Fruit fly (Drosophila melanogaster): ENCODE measurements around the gene CG33090.

CG33090 gene

dm6 chr2L:14333965-14334364 is at the start of gene CG33090:
CG33090 (plus strand) TSS chr2L:14334158.
- no peak for TF ChIP-seq Dll (optimal IDR thresholded peaks at IDR 0.05)
- TF ChIP-seq usp (GFP tag; optimal IDR thresholded peaks at IDR 0.05): no peak
- TF ChIP-seq EcR (GFP tag; optimal IDR thresholded peaks at IDR 0.05): no peak
- no peak for TF ChIP-seq CG8478 (optimal IDR thresholded peaks at IDR 0.05)
- TF ChIP-seq psq (optimal IDR thresholded peaks at IDR 0.05): no peak
- no peak for TF ChIP-seq pan (optimal IDR thresholded peaks at IDR 0.05)

DNA sequence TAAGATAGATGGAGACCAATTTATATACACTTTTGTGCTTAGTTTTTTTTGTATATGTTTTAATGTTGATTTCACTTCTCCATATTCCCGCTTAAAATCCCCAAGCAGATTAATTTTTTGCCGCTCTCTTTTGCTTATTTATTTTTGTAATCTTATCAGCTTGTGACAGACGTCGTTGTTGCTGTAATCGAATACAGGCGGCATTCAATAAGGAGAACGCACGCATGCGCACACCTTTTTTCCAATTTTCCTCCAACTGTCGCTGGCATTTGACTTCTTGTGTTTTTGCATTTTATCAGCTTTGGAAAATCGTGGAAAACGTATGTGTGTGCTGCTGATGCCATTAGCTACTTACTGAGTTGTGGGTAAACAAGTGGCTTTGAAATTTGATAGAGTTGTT is 49.3 kb upstream of the CG33090 start:
- no peak for TF ChIP-seq psq (optimal IDR thresholded peaks at IDR 0.05)
- no peak for TF ChIP-seq usp (GFP tag; optimal IDR thresholded peaks at IDR 0.05)

- TF ChIP-seq Dll (optimal IDR thresholded peaks at IDR 0.05) (no peak), psq (optimal IDR thresholded peaks at IDR 0.05) (no peak), CG8478 (optimal IDR thresholded peaks at IDR 0.05) (no peak), EcR (GFP tag; optimal IDR thresholded peaks at IDR 0.05) (no peak), usp (GFP tag; optimal IDR thresholded peaks at IDR 0.05) (no peak), pan (optimal IDR thresholded peaks at IDR 0.05) (no peak)
Observed at dm6 chr2L:14287907-14288306, 46.1 kb upstream of the CG33090 start.

dm6 chr2L:14292721-14293120 is 41.2 kb upstream of the CG33090 start:
- no peak for TF ChIP-seq usp (GFP tag; optimal IDR thresholded peaks at IDR 0.05)

DNA sequence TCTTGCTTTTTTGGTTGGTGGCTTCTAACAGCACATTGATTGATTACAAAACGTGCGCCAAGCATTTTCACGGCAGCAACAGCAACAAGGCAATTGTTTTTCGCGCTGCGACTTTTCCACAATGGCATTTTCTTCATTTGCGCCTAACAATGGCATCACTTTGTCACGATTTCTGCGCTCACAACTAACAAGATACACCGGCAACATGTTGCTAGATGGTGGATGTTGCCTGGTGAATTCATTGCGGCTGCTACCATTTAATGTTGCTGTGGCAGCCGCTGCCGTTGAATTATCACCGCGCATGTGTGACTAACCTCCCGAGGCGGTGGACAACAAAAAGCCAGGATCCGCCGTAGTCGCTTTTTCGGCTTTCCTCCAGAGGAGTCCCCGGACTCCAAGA is 40.0 kb upstream of the CG33090 start:
- TF ChIP-seq psq (optimal IDR thresholded peaks at IDR 0.05) (no peak), CG8478 (optimal IDR thresholded peaks at IDR 0.05) (no peak), Dll (optimal IDR thresholded peaks at IDR 0.05) (no peak), usp (GFP tag; optimal IDR thresholded peaks at IDR 0.05) (no peak), pan (optimal IDR thresholded peaks at IDR 0.05) (no peak), EcR (GFP tag; optimal IDR thresholded peaks at IDR 0.05) (no peak)

DNA sequence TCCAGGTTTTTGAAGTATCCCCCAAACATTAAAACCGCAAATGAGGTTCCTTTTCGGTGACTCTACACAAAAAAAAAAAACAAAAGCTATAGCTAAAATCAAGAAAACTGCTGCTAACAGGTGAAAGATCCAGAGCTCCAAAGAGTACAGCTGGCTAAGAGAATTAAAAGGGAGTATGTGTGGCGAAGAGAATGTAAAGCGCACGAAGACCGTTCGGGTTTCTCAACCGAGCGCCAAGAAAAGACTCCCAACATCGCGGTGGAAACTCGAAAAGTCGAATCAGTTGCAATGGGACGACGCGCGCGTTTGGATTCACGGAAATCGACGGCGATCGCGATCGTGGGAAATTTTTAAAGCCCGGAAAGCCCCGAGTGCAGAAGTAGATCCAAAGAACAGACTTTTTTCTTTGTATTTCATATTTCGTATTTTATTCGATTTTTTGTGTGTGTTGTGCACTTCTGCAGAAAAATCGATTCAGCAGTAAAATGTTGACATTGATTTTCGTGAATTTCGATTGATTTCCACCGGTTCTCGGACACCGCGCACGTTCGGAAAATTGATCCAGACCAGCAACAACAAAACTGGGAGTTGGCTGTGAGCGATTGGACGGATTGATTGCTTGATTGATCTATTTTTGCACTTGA is 33.1 kb upstream of the CG33090 start:
- TF ChIP-seq CG8478 (optimal IDR thresholded peaks at IDR 0.05) (no peak), EcR (GFP tag; optimal IDR thresholded peaks at IDR 0.05) (no peak), Dll (optimal IDR thresholded peaks at IDR 0.05) (no peak), pan (optimal IDR thresholded peaks at IDR 0.05) (no peak), usp (GFP tag; optimal IDR thresholded peaks at IDR 0.05) (no peak), psq (optimal IDR thresholded peaks at IDR 0.05) (no peak)

dm6 chr2L:14302478-14302877 is 31.5 kb upstream of the CG33090 start:
- TF ChIP-seq Dll (optimal IDR thresholded peaks at IDR 0.05) (no peak), psq (optimal IDR thresholded peaks at IDR 0.05) (no peak), CG8478 (optimal IDR thresholded peaks at IDR 0.05) (no peak), usp (GFP tag; optimal IDR thresholded peaks at IDR 0.05) (no peak), EcR (GFP tag; optimal IDR thresholded peaks at IDR 0.05) (no peak), pan (optimal IDR thresholded peaks at IDR 0.05) (no peak)

DNA sequence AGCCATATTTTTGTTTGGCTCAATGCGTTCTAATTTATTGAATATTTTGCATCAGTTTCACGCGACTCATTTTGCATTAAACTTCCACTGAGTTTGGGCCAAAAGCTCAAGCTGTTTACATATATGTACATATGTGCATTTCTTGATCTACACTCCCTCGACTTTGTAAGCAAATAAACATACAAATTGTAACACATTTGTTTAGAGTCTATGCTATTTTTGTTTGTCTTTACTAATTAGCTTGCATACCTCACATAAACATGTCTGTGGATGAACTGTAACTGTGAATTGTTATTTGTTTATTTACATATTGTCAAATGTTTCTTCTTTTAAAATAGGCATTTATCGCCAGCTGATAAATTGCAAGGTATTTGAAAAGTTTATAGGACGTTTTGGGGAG is 26.4 kb upstream of the CG33090 start:
- TF ChIP-seq Dll (optimal IDR thresholded peaks at IDR 0.05) (no peak), usp (GFP tag; optimal IDR thresholded peaks at IDR 0.05) (no peak), pan (optimal IDR thresholded peaks at IDR 0.05) (no peak), psq (optimal IDR thresholded peaks at IDR 0.05) (no peak), CG8478 (optimal IDR thresholded peaks at IDR 0.05) (no peak), EcR (GFP tag; optimal IDR thresholded peaks at IDR 0.05) (no peak)

dm6 chr2L:14308232-14308631 is 25.7 kb upstream of the CG33090 start:
- TF ChIP-seq Dll (optimal IDR thresholded peaks at IDR 0.05) (no peak), EcR (GFP tag; optimal IDR thresholded peaks at IDR 0.05) (no peak), usp (GFP tag; optimal IDR thresholded peaks at IDR 0.05) (no peak), pan (optimal IDR thresholded peaks at IDR 0.05) (no peak), psq (optimal IDR thresholded peaks at IDR 0.05) (no peak), CG8478 (optimal IDR thresholded peaks at IDR 0.05) (no peak)

dm6 chr2L:14308661-14309060 is 25.3 kb upstream of the CG33090 start:
- TF ChIP-seq pan (optimal IDR thresholded peaks at IDR 0.05) (no peak), EcR (GFP tag; optimal IDR thresholded peaks at IDR 0.05) (no peak), Dll (optimal IDR thresholded peaks at IDR 0.05) (no peak), psq (optimal IDR thresholded peaks at IDR 0.05) (no peak), CG8478 (optimal IDR thresholded peaks at IDR 0.05) (no peak), usp (GFP tag; optimal IDR thresholded peaks at IDR 0.05) (no peak)

- no peak for TF ChIP-seq usp (GFP tag; optimal IDR thresholded peaks at IDR 0.05)
- TF ChIP-seq Dll (optimal IDR thresholded peaks at IDR 0.05): no peak
- TF ChIP-seq EcR (GFP tag; optimal IDR thresholded peaks at IDR 0.05): no peak
- no peak for TF ChIP-seq psq (optimal IDR thresholded peaks at IDR 0.05)
- no peak for TF ChIP-seq pan (optimal IDR thresholded peaks at IDR 0.05)
Observed at dm6 chr2L:14316704-14317103, 17.3 kb upstream of the CG33090 start.

DNA sequence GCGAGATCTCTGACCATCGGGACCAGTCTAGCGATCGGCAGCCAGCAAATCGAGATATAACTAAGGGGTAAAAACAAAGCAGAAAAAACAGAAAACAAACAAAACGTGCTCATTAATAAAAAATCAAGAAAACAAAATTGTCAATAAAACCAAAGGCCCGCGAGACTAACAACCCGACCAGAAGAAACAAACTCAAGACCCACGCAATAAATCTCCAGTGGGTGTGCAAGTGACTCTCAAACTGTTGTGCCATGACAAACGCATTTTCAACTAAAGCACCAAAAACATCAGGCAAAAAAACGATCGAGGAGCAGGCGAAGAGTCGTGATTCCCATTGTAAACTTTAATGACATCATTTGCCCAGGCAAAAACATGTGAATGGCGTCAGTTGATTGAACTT is 16.0 kb upstream of the CG33090 start:
- TF ChIP-seq EcR (GFP tag; optimal IDR thresholded peaks at IDR 0.05) (no peak), usp (GFP tag; optimal IDR thresholded peaks at IDR 0.05) (no peak), Dll (optimal IDR thresholded peaks at IDR 0.05) (no peak)

dm6 chr2L:14318600-14318999 is 15.4 kb upstream of the CG33090 start:
- TF ChIP-seq CG8478 (optimal IDR thresholded peaks at IDR 0.05) (no peak), Dll (optimal IDR thresholded peaks at IDR 0.05) (no peak), pan (optimal IDR thresholded peaks at IDR 0.05) (no peak), EcR (GFP tag; optimal IDR thresholded peaks at IDR 0.05) (no peak), psq (optimal IDR thresholded peaks at IDR 0.05) (no peak)

Data from whole organism.